Worm (Caenorhabditis elegans) whole organism, L2 larva: ENCODE measurements around the gene Y54G11A.2.

ENCODE experiments used
- C34F6.9 ChIP-seq: fragments of 150-350 bp; optimal IDR thresholded peaks from 2 replicates; lab custom pipeline; 2014; ENCODE audit warnings: missing biosample characterization, missing genetic modification characterization
- R02D3.7 ChIP-seq: fragments of 150-350 bp; optimal IDR thresholded peaks from 2 replicates; lab custom pipeline; 2014; ENCODE audit warnings: missing biosample characterization, missing genetic modification characterization
- ceh-82 ChIP-seq: fragments of 150-350 bp; optimal IDR thresholded peaks from 2 replicates; lab custom pipeline; 2014; ENCODE audit warnings: missing biosample characterization, missing genetic modification characterization
- nhr-25 ChIP-seq: fragments of 150-350 bp; sonication (generic microtip); optimal IDR thresholded peaks from 3 replicates; lab custom pipeline; 2014; ENCODE audit warnings: missing biosample characterization, missing genetic modification characterization
- nhr-77 ChIP-seq: fragments of 150-350 bp; optimal IDR thresholded peaks from 2 replicates; lab custom pipeline; 2014; ENCODE audit warnings: missing biosample characterization, missing genetic modification characterization
- unc-62 ChIP-seq: fragments of 150-350 bp; optimal IDR thresholded peaks from 2 replicates; lab custom pipeline; 2014; ENCODE audit warnings: missing biosample characterization, missing genetic modification reagents, missing genetic modification characterization

- TF ChIP-seq ceh-82 (tag; lab: Kevin White, UChicago) (no peak), nhr-77 (tag; lab: Kevin White, UChicago) (no peak), C34F6.9 (tag; lab: Kevin White, UChicago) (no peak), R02D3.7 (no peak), unc-62 (GFP tag; lab: Kevin White, UChicago) (no peak), nhr-25 (no peak)
Measured at ce11 chrII:14252057-14252456, at the start of gene Y54G11A.2.
